Worm (Caenorhabditis elegans) whole organism, midembryonic: ENCODE data around the gene C06A12.3.

Source experiments
- flt-1 ChIP-seq: fragments of 200-800 bp; sonication (Bioruptor generic); IDR thresholded peaks from 2 replicates; pipeline ENCODE4 v1.3.6; 2022; ENCODE audit warnings: missing genetic modification characterization, missing compliant biosample characterization
- med-1 ChIP-seq: sonication (generic microtip); optimal IDR thresholded peaks from 2 replicates; lab custom pipeline; 2017; ENCODE audit warnings: missing genetic modification characterization, mild to moderate bottlenecking, missing compliant biosample characterization, antibody characterized with exemption, missing genetic modification reagents; ENCODE audit not compliant: insufficient read depth
- ztf-23 ChIP-seq: fragments of 200-800 bp; sonication (Bioruptor generic); IDR thresholded peaks from 2 replicates; pipeline ENCODE4 v1.3.6; 2022; ENCODE audit warnings: missing genetic modification reagents, missing genetic modification characterization, missing compliant biosample characterization

DNA sequence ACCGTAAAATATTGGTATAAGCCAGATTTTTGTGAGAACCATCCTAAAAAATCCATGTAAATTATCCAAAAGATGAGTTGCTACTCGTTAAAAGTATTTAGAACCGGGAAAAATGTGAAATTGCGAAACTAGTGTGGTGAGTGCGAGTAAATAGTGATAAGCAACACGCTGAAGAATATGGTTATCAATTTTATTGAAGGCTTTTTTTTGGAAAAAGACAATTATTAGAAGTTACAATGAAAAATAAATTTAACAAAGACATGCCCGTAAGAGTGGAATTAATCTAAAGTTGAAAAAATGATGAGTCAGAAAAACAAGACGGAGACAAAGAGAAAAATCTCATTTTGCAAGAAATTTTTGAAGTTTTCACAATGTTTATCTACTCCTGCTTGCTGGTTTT is 38.4 kb downstream of the C06A12.3 start, which contains the start of gene F11E6.6:
- TF ChIP-seq med-1 (GFP tag; lab: Kevin White, UChicago) (no peak), ztf-23 (GFP tag; lab: Robert Waterston, UW) (no peak), flt-1 (GFP tag; lab: Robert Waterston, UW) (no peak)
